Worm (Caenorhabditis elegans) whole organism, L1 larva: ENCODE data around the gene fbxc-34.

Source experiments
- C16A3.4 ChIP-seq: fragments of 150-350 bp; optimal IDR thresholded peaks from 2 replicates; lab custom pipeline; 2014; ENCODE audit warnings: missing biosample characterization, missing genetic modification characterization
- F16B12.6 ChIP-seq: fragments of 150-350 bp; optimal IDR thresholded peaks from 2 replicates; lab custom pipeline; 2014; ENCODE audit warnings: missing biosample characterization, missing genetic modification characterization
- aha-1 ChIP-seq: fragments of 150-350 bp; optimal IDR thresholded peaks from 2 replicates; lab custom pipeline; 2014; ENCODE audit warnings: missing biosample characterization, missing genetic modification characterization
- aly-2 ChIP-seq: fragments of 150-350 bp; optimal IDR thresholded peaks from 2 replicates; lab custom pipeline; 2014; ENCODE audit warnings: missing biosample characterization, missing genetic modification characterization
- ama-1 ChIP-seq: fragments of 150-350 bp; optimal IDR thresholded peaks from 2 replicates; lab custom pipeline; 2014
- ceh-8 ChIP-seq: fragments of 200-800 bp; sonication (Bioruptor generic); optimal IDR thresholded peaks from 2 replicates; lab custom pipeline; 2018; ENCODE audit warnings: mild to moderate bottlenecking, missing genetic modification characterization, moderate library complexity, missing compliant biosample characterization
- ceh-82 ChIP-seq, 3 experiments: fragments of 150-350 bp in 1 of 3; sonication (generic microtip) in 2 of 3; optimal IDR thresholded peaks; 2 replicates each; lab custom pipeline; 2014 to 2017; ENCODE audit warnings: missing biosample characterization in 3 of 3, missing genetic modification characterization in 3 of 3
- ceh-90 ChIP-seq: sonication (generic microtip); optimal IDR thresholded peaks from 2 replicates; lab custom pipeline; 2016; ENCODE audit warnings: missing genetic modification characterization, missing compliant biosample characterization
- dpl-1 ChIP-seq, 3 experiments: fragments of 150-350 bp in 2 of 3; sonication (generic microtip) in 1 of 3; optimal IDR thresholded peaks; 2 replicates each; lab custom pipeline; 2014 to 2017; ENCODE audit warnings: missing biosample characterization in 3 of 3, missing genetic modification characterization in 3 of 3, missing genetic modification reagents in 3 of 3
- dsc-1 ChIP-seq: sonication (generic microtip); optimal IDR thresholded peaks from 2 replicates; lab custom pipeline; 2016; ENCODE audit warnings: mild to moderate bottlenecking, missing genetic modification characterization, missing compliant biosample characterization
- efl-1 ChIP-seq, 4 experiments: fragments of 150-350 bp; optimal IDR thresholded peaks in 3 of 4; peaks in 1 of 4; 1 replicate in 1 of 4; 2 replicates in 3 of 4; lab custom pipeline; 2014; ENCODE audit warnings: missing biosample characterization in 2 of 4, missing genetic modification characterization in 2 of 4, missing genetic modification reagents in 2 of 4
- elt-2 ChIP-seq: sonication (generic microtip); optimal IDR thresholded peaks from 2 replicates; lab custom pipeline; 2016; ENCODE audit warnings: missing genetic modification characterization, mild to moderate bottlenecking, inconsistent platforms, missing compliant biosample characterization, missing genetic modification reagents
- ets-5 ChIP-seq: fragments of 200-800 bp; sonication (Bioruptor generic); IDR thresholded peaks from 2 replicates; pipeline ENCODE4 v1.3.6; 2022; ENCODE audit warnings: missing genetic modification characterization, missing compliant biosample characterization
- fkh-10 ChIP-seq: sonication (generic microtip); optimal IDR thresholded peaks from 2 replicates; lab custom pipeline; 2017; ENCODE audit warnings: missing biosample characterization, missing genetic modification reagents, missing genetic modification characterization
- fkh-4 ChIP-seq: sonication (generic microtip); optimal IDR thresholded peaks from 2 replicates; lab custom pipeline; 2016; ENCODE audit warnings: missing compliant biosample characterization, missing genetic modification characterization, borderline replicate concordance
- grh-1 ChIP-seq: fragments of 200-800 bp; sonication (Bioruptor generic); IDR thresholded peaks from 2 replicates; pipeline ENCODE4 v1.3.6; 2022; ENCODE audit warnings: missing genetic modification reagents, missing genetic modification characterization, missing compliant biosample characterization
- hlh-17 ChIP-seq: fragments of 200-800 bp; sonication (Bioruptor generic); optimal IDR thresholded peaks from 2 replicates; lab custom pipeline; 2018; ENCODE audit warnings: missing genetic modification characterization, mild to moderate bottlenecking, missing compliant biosample characterization, moderate library complexity, borderline replicate concordance
- irx-1 ChIP-seq: sonication (generic microtip); optimal IDR thresholded peaks from 2 replicates; lab custom pipeline; 2016; ENCODE audit warnings: missing genetic modification characterization, missing compliant biosample characterization
- isw-1 ChIP-seq: fragments of 200-800 bp; sonication (Bioruptor generic); IDR thresholded peaks from 2 replicates; pipeline ENCODE4 v1.3.6; 2022; ENCODE audit warnings: missing genetic modification characterization, missing compliant biosample characterization
- jun-1 ChIP-seq: fragments of 150-350 bp; optimal IDR thresholded peaks from 2 replicates; lab custom pipeline; 2014; ENCODE audit warnings: missing biosample characterization, missing genetic modification reagents, missing genetic modification characterization
- lin-13 ChIP-seq: fragments of 150-350 bp; optimal IDR thresholded peaks from 2 replicates; lab custom pipeline; 2014; ENCODE audit warnings: missing biosample characterization, missing genetic modification reagents, missing genetic modification characterization
- lin-14 ChIP-seq: fragments of 200-800 bp; sonication (Bioruptor generic); optimal IDR thresholded peaks from 2 replicates; lab custom pipeline; 2018; ENCODE audit warnings: mild to moderate bottlenecking, missing genetic modification characterization, moderate library complexity, missing compliant biosample characterization
- lin-35 ChIP-seq, 2 experiments: fragments of 150-350 bp; optimal IDR thresholded peaks; 2 replicates each; lab custom pipeline; 2014; ENCODE audit warnings: missing biosample characterization in 2 of 2, missing genetic modification characterization in 2 of 2, missing genetic modification reagents in 2 of 2
- mdl-1 ChIP-seq, 2 experiments: fragments of 150-350 bp; optimal IDR thresholded peaks; 2 replicates each; lab custom pipeline; 2014 to 2017; ENCODE audit warnings: missing biosample characterization in 2 of 2, missing genetic modification characterization in 2 of 2, inconsistent platforms in 1 of 2
- mef-2 ChIP-seq: fragments of 150-350 bp; optimal IDR thresholded peaks from 2 replicates; lab custom pipeline; 2014; ENCODE audit warnings: missing biosample characterization, missing genetic modification characterization
- mep-1 ChIP-seq: fragments of 150-350 bp; optimal IDR thresholded peaks from 2 replicates; lab custom pipeline; 2014; ENCODE audit warnings: missing biosample characterization, missing genetic modification characterization
- nhr-11 ChIP-seq: fragments of 150-350 bp; optimal IDR thresholded peaks from 2 replicates; lab custom pipeline; 2014; ENCODE audit warnings: missing biosample characterization, missing genetic modification characterization
- nhr-19 ChIP-seq: fragments of 200-800 bp; sonication (Bioruptor generic); conservative IDR thresholded peaks from 2 replicates; pipeline ENCODE4 v1.3.6; 2022; ENCODE audit warnings: missing genetic modification characterization, missing compliant biosample characterization
- nhr-20 ChIP-seq: sonication (generic microtip); optimal IDR thresholded peaks from 2 replicates; lab custom pipeline; 2016; ENCODE audit warnings: mild to moderate bottlenecking, missing genetic modification characterization, missing compliant biosample characterization
- nhr-28 ChIP-seq: fragments of 150-350 bp; optimal IDR thresholded peaks from 2 replicates; lab custom pipeline; 2014; ENCODE audit warnings: missing biosample characterization, missing genetic modification characterization
- nhr-71 ChIP-seq: sonication (generic microtip); optimal IDR thresholded peaks from 2 replicates; lab custom pipeline; 2016; ENCODE audit warnings: mild to moderate bottlenecking, missing genetic modification characterization, moderate library complexity, missing compliant biosample characterization
- nhr-85 ChIP-seq: sonication (generic microtip); peaks from one replicate; lab custom pipeline; 2016; ENCODE audit warnings: missing genetic modification characterization, inconsistent platforms, missing compliant biosample characterization
- nhr-90 ChIP-seq: sonication (generic microtip); optimal IDR thresholded peaks from 2 replicates; lab custom pipeline; 2016; ENCODE audit warnings: mild to moderate bottlenecking, missing genetic modification characterization, missing compliant biosample characterization; ENCODE audit not compliant: poor library complexity
- pax-3 ChIP-seq: fragments of 200-800 bp; sonication (Bioruptor generic); optimal IDR thresholded peaks from 2 replicates; lab custom pipeline; 2018; ENCODE audit warnings: mild to moderate bottlenecking, missing genetic modification characterization, moderate library complexity, missing compliant biosample characterization
- rnt-1 ChIP-seq: sonication (generic microtip); optimal IDR thresholded peaks from 2 replicates; lab custom pipeline; 2016; ENCODE audit warnings: mild to moderate bottlenecking, missing genetic modification characterization, moderate library complexity, missing compliant biosample characterization
- snpc-4 ChIP-seq: fragments of 150-350 bp; optimal IDR thresholded peaks from 2 replicates; lab custom pipeline; 2014; ENCODE audit warnings: missing biosample characterization, missing genetic modification characterization
- sup-37 ChIP-seq: fragments of 200-800 bp; sonication (Bioruptor generic); optimal IDR thresholded peaks from 2 replicates; lab custom pipeline; 2018; ENCODE audit warnings: mild to moderate bottlenecking, missing genetic modification characterization, missing compliant biosample characterization
- swsn-7 ChIP-seq: sonication (generic microtip); optimal IDR thresholded peaks from 2 replicates; lab custom pipeline; 2016; ENCODE audit warnings: missing genetic modification characterization, missing compliant biosample characterization
- tlp-1 ChIP-seq: fragments of 150-350 bp; optimal IDR thresholded peaks from 2 replicates; lab custom pipeline; 2014; ENCODE audit warnings: missing biosample characterization, missing genetic modification characterization
- unc-130 ChIP-seq: fragments of 150-350 bp; optimal IDR thresholded peaks from 2 replicates; lab custom pipeline; 2017; ENCODE audit warnings: missing biosample characterization, missing genetic modification characterization, inconsistent platforms
- unc-30 ChIP-seq: sonication (generic microtip); optimal IDR thresholded peaks from 2 replicates; lab custom pipeline; 2017; ENCODE audit warnings: missing biosample characterization, missing genetic modification characterization
- unc-62 ChIP-seq: fragments of 150-350 bp; optimal IDR thresholded peaks from 2 replicates; lab custom pipeline; 2014; ENCODE audit warnings: missing biosample characterization, missing genetic modification reagents, missing genetic modification characterization
- unc-98 ChIP-seq: fragments of 200-800 bp; sonication (Bioruptor generic); IDR thresholded peaks from 2 replicates; pipeline ENCODE4 v1.3.6; 2022; ENCODE audit warnings: missing genetic modification characterization, missing compliant biosample characterization
- ztf-4 ChIP-seq: fragments of 150-350 bp; optimal IDR thresholded peaks from 2 replicates; lab custom pipeline; 2014; ENCODE audit warnings: missing biosample characterization, missing genetic modification characterization

Gene fbxc-34

ce11 chrII:905335-905734, 25.6 kb upstream of the fbxc-34 start:
- TF ChIP-seq isw-1 (GFP tag; lab: Robert Waterston, UW) (no peak), snpc-4 (tag; lab: Kevin White, UChicago) (peak; percentile 93), elt-2 (tag; lab: Kevin White, UChicago) (no peak), nhr-19 (GFP tag; lab: Robert Waterston, UW) (peak; percentile 41), nhr-71 (tag; lab: Kevin White, UChicago) (no peak), fkh-10 (GFP tag; lab: Kevin White, UChicago) (no peak), ets-5 (GFP tag; lab: Robert Waterston, UW) (no peak), rnt-1 (tag; lab: Kevin White, UChicago) (peak; percentile 69)

ce11 chrII:909554-909953, 21.4 kb upstream of the fbxc-34 start, which contains the start of the genes fbxc-24 and fbxc-27:
Gene fbxc-24, minus strand, starts transcription at chrII:909654.
Gene fbxc-27, plus strand, starts transcription at chrII:909769.
- TF ChIP-seq F16B12.6 (tag; lab: Kevin White, UChicago) (no peak), nhr-71 (tag; lab: Kevin White, UChicago) (no peak), grh-1 (GFP tag; lab: Robert Waterston, UW) (no peak), nhr-28 (tag; lab: Kevin White, UChicago) (no peak), lin-35 (GFP tag; optimal IDR thresholded peaks at IDR 0.05; lab: Kevin White, UChicago) (no peak), ztf-4 (tag; lab: Kevin White, UChicago) (no peak), aha-1 (tag; lab: Kevin White, UChicago) (no peak)

- TF ChIP-seq efl-1 (optimal IDR thresholded peaks at IDR 0.05; lab: Kevin White, UChicago) (no peak), efl-1 (GFP tag; optimal IDR thresholded peaks at IDR 0.05 in 1 of 2; lab: Kevin White, UChicago) (peak in 1 of 2 experiments; percentile 15), sup-37 (GFP tag; lab: Kevin White, UChicago) (no peak)
These were observed 19.3 kb upstream of the fbxc-34 start, which contains the start of gene fbxc-31 for ce11 chrII:911680-912079. Gene fbxc-31, plus strand, starts transcription at chrII:911980.

- no peak for TF ChIP-seq ceh-8 (GFP tag; lab: Kevin White, UChicago)
- TF ChIP-seq unc-62 (GFP tag; lab: Kevin White, UChicago) = no peak
- TF ChIP-seq nhr-11 (tag; lab: Kevin White, UChicago) = no peak
- TF ChIP-seq pax-3 (tag; lab: Kevin White, UChicago) = no peak
- no peak for TF ChIP-seq jun-1 (tag; lab: Kevin White, UChicago)
- TF ChIP-seq ceh-90 = no peak
- no peak for TF ChIP-seq aha-1 (tag; lab: Kevin White, UChicago)
- TF ChIP-seq lin-35 (GFP tag; optimal IDR thresholded peaks at IDR 0.05; lab: Kevin White, UChicago) = peak; percentile 23 to 43
- TF ChIP-seq nhr-19 (GFP tag; lab: Robert Waterston, UW) = no peak
- peak; percentile 34 for TF ChIP-seq rnt-1 (tag; lab: Kevin White, UChicago)
- no peak for TF ChIP-seq tlp-1 (tag; lab: Kevin White, UChicago)
- TF ChIP-seq mep-1 (tag; lab: Kevin White, UChicago) = no peak
- no peak for TF ChIP-seq nhr-71 (tag; lab: Kevin White, UChicago)
- TF ChIP-seq snpc-4 (tag; lab: Kevin White, UChicago) = peak; percentile 13
- no peak for TF ChIP-seq mef-2
- peak; percentile 30 for TF ChIP-seq F16B12.6 (tag; lab: Kevin White, UChicago)
- no peak for TF ChIP-seq unc-30 (tag; lab: Kevin White, UChicago)
- TF ChIP-seq ama-1 (lab: Kevin White, UChicago) = no peak
- TF ChIP-seq unc-130 = no peak
- no peak for TF ChIP-seq hlh-17 (GFP tag; lab: Kevin White, UChicago)
- peak; percentile 26 for TF ChIP-seq swsn-7
- TF ChIP-seq aly-2 (tag; lab: Kevin White, UChicago) = no peak
- TF ChIP-seq lin-14 (GFP tag; lab: Kevin White, UChicago) = peak; percentile 57
- no peak for TF ChIP-seq dsc-1 (tag; lab: Kevin White, UChicago)
- TF ChIP-seq dpl-1 (GFP tag; optimal IDR thresholded peaks at IDR 0.05; lab: Kevin White, UChicago) = peak in 2 of 3 experiments; percentile 27 to 62
- TF ChIP-seq nhr-20 (tag; lab: Kevin White, UChicago) = peak; percentile 4
- TF ChIP-seq nhr-85 = peak; percentile 0
- TF ChIP-seq fkh-4 = no peak
- TF ChIP-seq efl-1 (optimal IDR thresholded peaks at IDR 0.05; lab: Kevin White, UChicago) = peak; percentile 63 to 64
- TF ChIP-seq efl-1 (GFP tag; optimal IDR thresholded peaks at IDR 0.05 in 1 of 2; lab: Kevin White, UChicago) = peak; percentile 58 to 92
- no peak for TF ChIP-seq sup-37 (GFP tag; lab: Kevin White, UChicago)
- peak; percentile 29 for TF ChIP-seq C16A3.4 (tag; lab: Kevin White, UChicago)
- no peak for TF ChIP-seq unc-98 (GFP tag; lab: Robert Waterston, UW)
- TF ChIP-seq mdl-1 (tag; optimal IDR thresholded peaks at IDR 0.05; lab: Kevin White, UChicago) = no peak
- no peak for TF ChIP-seq lin-13 (GFP tag; lab: Kevin White, UChicago)
- peak in 1 of 3 experiments; percentile 31 for TF ChIP-seq ceh-82 (tag; optimal IDR thresholded peaks at IDR 0.05; lab: Kevin White, UChicago)
- TF ChIP-seq irx-1 (tag; lab: Kevin White, UChicago) = no peak
- no peak for TF ChIP-seq nhr-90 (tag; lab: Kevin White, UChicago)
These were observed 17.7 kb upstream of the fbxc-34 start, which contains the start of gene fbxc-33 for ce11 chrII:913222-913722. Gene fbxc-33, plus strand, starts transcription at chrII:913672.
